Worm (Caenorhabditis elegans) whole organism, L4/young adult: Measurements from ENCODE around the gene rpl-42.

Source experiments
- W03F9.2 ChIP-seq: fragments of 150-350 bp; optimal IDR thresholded peaks from 2 replicates; lab custom pipeline; 2014; ENCODE audit warnings: missing biosample characterization, missing genetic modification characterization
- dao-5 ChIP-seq: sonication (generic microtip); optimal IDR thresholded peaks from 2 replicates; lab custom pipeline; 2016; ENCODE audit warnings: missing genotype, missing genetic modification characterization, moderate library complexity, missing compliant biosample characterization
- him-1 ChIP-seq: sonication (generic microtip); optimal IDR thresholded peaks from 2 replicates; lab custom pipeline; 2016; ENCODE audit warnings: missing genotype, missing genetic modification reagents, missing genetic modification characterization, missing compliant biosample characterization

The rpl-42 gene

DNA sequence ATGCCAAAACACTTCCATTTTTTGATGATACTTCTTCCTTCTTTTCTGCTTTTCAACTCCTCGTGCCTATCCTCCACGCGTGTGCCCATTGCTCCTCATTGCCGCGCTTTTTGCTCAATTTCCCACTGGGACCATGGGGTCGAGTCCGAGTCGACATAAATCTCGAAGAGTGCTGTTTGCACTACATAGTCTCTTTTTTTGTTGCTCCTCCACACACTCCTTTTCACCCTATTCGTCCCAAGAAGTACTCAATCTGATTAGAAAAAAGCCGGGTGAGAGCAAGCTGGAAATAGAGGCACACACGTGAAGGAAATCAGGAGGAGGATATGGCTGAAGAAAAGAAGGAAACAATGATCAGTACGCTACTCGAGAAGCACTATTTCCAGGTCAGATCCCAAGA is 50.1 kb downstream of the rpl-42 start, which contains the start of gene arrd-6:
Gene arrd-6 (plus strand): TSS at position 169 of the 400 bp plus-strand sequence.
- no peak for TF ChIP-seq W03F9.2 (tag; lab: Kevin White, UChicago)
- no peak for TF ChIP-seq him-1 (tag; lab: Kevin White, UChicago)
- TF ChIP-seq dao-5 (tag; lab: Kevin White, UChicago): no peak
